Worm (Caenorhabditis elegans) whole organism, L4/young adult: ENCODE results near the gene aptf-2.
A peak's percentile ranks its signal among the peaks of the same experiment; 100 is the strongest.

Experiments
- W03F9.2 ChIP-seq: fragments of 150-350 bp; optimal IDR thresholded peaks from 2 replicates; lab custom pipeline; 2014; ENCODE audit warnings: missing biosample characterization, missing genetic modification characterization
- dao-5 ChIP-seq: sonication (generic microtip); optimal IDR thresholded peaks from 2 replicates; lab custom pipeline; 2016; ENCODE audit warnings: missing genotype, missing genetic modification characterization, moderate library complexity, missing compliant biosample characterization
- him-1 ChIP-seq: sonication (generic microtip); optimal IDR thresholded peaks from 2 replicates; lab custom pipeline; 2016; ENCODE audit warnings: missing genotype, missing genetic modification reagents, missing genetic modification characterization, missing compliant biosample characterization

The aptf-2 gene

ce11 chrIV:13408018-13408417, 7.8 kb downstream of the aptf-2 start, which contains the start of gene Y62E10A.19:
Gene Y62E10A.19 (minus strand): TSS chrIV:13408306.
- TF ChIP-seq dao-5 (tag; lab: Kevin White, UChicago) (no peak), him-1 (tag; lab: Kevin White, UChicago) (no peak), W03F9.2 (tag; lab: Kevin White, UChicago) (no peak)

DNA sequence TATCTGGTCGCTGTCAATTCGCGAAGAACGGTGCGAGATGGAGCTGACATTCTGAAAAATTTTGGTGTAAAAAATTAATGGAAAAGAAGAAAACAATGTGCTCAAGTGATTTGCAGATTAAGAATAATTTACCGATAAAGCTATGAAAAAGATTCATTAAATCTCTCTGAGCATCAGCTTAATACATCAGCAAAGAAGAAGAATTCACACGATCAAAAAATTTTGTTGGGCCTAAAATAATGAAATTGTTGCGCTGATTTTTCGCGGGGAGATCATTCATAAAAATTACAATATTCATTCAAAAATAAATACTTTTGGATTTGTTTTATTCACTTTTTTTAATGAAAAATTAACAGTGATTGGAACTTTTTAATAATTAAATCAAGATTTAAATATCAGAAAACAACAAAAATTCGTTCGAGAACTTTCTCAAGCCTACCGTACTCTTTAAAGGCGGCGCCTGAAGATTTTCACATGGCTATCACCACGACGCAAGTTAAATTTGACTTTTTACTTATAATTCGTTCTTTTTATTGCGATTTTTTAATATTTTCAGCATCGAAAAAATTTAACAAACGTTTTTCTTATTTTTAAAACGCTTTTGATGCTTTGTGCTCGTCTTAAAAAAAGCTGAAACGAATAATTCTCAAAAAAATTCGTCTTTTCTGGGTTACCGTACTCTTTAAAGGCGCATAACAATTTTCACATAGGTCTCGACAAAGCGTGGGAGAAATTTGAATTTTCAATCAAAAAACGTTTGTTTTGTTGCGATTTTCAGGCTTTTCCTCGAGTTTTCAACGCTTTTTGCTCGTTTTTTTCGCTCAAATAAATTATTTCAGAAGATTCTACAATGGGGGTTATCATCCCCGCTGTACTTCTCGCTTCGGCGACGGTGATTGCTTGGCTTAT, 15.1 kb downstream of the aptf-2 start, which contains the start of the genes memi-2 and cyp-31A5:
memi-2 (minus strand) TSS at position 51 of the 909 bp plus-strand sequence.
cyp-31A5 (plus strand) TSS at position 834 of the 909 bp plus-strand sequence.
- TF ChIP-seq dao-5 (tag; lab: Kevin White, UChicago), result no peak
- TF ChIP-seq him-1 (tag; lab: Kevin White, UChicago), result no peak
- no peak for TF ChIP-seq W03F9.2 (tag; lab: Kevin White, UChicago)

ce11 chrIV:13398728-13399127, 17.1 kb downstream of the aptf-2 start, which contains the start of gene Y62E10A.13:
Gene Y62E10A.13 (minus strand): TSS chrIV:13399053.
- no peak for TF ChIP-seq him-1 (tag; lab: Kevin White, UChicago)

DNA sequence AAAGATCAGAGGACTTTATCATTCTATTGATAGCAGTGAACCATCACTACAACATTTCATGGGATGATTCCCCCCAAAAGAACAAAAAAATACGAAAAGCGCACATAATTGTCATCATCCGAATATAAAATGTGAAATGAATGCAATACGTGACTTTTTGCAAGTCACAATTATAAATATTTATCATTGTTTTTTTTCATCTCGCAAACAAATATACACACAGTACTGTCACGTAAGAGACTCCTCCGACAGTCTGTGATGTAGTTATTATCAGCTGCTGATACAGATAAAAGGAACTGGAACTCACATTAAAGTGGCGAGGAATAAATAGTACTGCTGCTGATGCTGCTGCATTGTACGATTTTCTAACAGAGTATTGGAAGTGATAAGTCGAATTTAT, 19.5 kb downstream of the aptf-2 start:
- TF ChIP-seq dao-5 (tag; lab: Kevin White, UChicago) (no peak), W03F9.2 (tag; lab: Kevin White, UChicago) (no peak), him-1 (tag; lab: Kevin White, UChicago) (no peak)

DNA sequence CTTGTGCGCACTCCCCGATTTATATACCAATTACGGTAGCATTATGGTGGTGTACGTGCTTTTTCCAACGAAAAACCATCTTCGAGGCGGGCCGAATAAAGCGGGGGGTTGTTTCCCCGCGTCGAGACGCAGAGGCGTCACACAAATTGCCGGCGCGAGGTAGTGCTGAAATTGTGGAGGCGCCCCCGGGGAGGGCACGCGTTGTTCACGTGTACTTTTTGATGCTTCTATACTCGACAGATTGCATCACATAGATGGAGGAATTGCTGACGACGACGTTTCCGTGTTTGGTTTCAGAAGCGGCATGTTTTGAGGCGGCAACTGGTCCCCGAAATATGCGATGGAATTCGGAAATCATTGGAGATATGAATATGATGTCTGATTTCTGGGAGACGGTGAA, 20.6 kb downstream of the aptf-2 start:
- TF ChIP-seq W03F9.2 (tag; lab: Kevin White, UChicago) (no peak), him-1 (tag; lab: Kevin White, UChicago) (peak; percentile 67)

DNA sequence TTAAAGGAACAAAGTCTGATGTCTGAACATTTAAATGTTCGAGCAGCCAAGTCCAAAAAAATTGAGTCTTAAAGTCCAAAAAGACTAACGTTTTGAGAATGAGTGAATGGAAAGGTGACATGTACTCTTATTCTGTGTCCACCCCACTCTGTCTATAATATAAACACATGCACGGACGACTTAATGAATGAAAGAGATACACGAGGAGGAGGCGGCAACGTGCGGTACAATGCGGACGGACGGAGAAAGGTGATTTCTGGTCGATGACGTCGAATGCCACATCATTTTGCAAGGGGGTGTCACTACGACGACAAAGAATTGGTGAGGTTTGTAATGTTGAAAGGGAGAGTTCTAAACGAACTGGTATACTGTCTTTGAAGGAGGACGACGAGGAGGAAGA, 21.2 kb downstream of the aptf-2 start:
- TF ChIP-seq dao-5 (tag; lab: Kevin White, UChicago) (no peak), W03F9.2 (tag; lab: Kevin White, UChicago) (no peak), him-1 (tag; lab: Kevin White, UChicago) (no peak)

ce11 chrIV:13393246-13393716, 22.6 kb downstream of the aptf-2 start:
- TF ChIP-seq him-1 (tag; lab: Kevin White, UChicago) (no peak), dao-5 (tag; lab: Kevin White, UChicago) (no peak), W03F9.2 (tag; lab: Kevin White, UChicago) (peak; percentile 21)

DNA sequence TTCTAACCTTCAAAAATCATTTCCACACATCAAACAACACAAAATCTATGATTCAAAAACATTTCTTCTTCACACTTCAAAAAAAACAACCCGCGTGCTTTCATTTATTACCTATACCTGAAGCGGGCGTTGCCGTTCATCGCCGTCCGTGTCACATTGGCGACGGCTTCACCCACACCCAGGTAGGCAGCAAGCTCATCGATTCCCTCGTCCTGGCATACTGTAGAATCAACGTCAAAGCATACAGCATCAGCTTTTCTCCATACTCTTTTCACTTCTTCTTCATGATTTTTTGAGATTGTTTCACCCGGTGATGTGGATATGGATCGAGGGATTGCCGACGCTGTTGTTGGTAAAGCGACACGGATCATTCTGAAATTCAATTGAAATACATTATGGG, 23.6 kb downstream of the aptf-2 start:
- TF ChIP-seq him-1 (tag; lab: Kevin White, UChicago) (no peak), W03F9.2 (tag; lab: Kevin White, UChicago) (no peak), dao-5 (tag; lab: Kevin White, UChicago) (no peak)

DNA sequence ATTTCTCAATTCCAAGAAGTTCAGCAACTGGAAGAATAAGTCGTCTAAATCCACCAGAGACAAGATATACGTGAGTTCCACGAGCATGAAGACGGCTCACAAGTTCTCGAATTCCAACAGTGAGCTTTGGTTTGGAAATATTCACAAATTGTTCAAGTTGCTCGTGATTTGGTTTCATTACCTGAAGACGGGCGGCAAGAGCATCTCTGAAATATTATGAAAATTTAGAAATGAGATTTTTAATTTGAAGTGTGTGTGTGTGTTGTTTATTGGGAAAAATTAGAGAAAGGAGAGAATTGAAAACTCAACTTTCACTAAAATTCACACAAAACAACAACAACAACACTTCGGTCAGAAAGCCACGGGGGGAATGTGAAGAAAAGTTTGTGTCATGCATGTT, 25.1 kb downstream of the aptf-2 start:
- TF ChIP-seq him-1 (tag; lab: Kevin White, UChicago), result no peak
- no peak for TF ChIP-seq dao-5 (tag; lab: Kevin White, UChicago)
- TF ChIP-seq W03F9.2 (tag; lab: Kevin White, UChicago), result no peak

- TF ChIP-seq dao-5 (tag; lab: Kevin White, UChicago) (no peak), W03F9.2 (tag; lab: Kevin White, UChicago) (no peak), him-1 (tag; lab: Kevin White, UChicago) (no peak)
Measured at ce11 chrIV:13389237-13389636, 26.6 kb downstream of the aptf-2 start.

DNA sequence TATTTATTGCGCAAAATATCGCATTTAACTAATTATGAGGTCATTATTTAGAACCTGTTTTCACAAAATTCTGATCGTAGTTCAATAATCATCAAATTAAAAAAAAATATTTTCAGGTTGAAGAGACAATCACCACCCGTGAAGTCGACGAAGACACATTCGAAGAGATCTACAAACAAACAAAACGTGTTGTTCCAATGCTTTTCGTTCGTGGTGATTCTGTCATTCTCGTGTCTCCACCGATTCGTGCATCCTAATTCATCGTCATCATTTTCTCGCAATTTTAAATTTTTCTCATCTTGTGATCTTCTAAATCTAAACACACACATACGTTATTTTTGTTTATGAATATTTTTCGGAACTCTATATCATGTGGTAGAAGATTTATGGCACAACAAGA, 27.1 kb downstream of the aptf-2 start:
- TF ChIP-seq him-1 (tag; lab: Kevin White, UChicago) (peak; percentile 42), W03F9.2 (tag; lab: Kevin White, UChicago) (no peak)

ce11 chrIV:13386903-13387302, 28.9 kb downstream of the aptf-2 start, which contains the start of gene lsm-3:
Gene lsm-3 (plus strand): TSS chrIV:13387203.
- no peak for TF ChIP-seq dao-5 (tag; lab: Kevin White, UChicago)
- TF ChIP-seq W03F9.2 (tag; lab: Kevin White, UChicago), result no peak
- no peak for TF ChIP-seq him-1 (tag; lab: Kevin White, UChicago)

ce11 chrIV:13386043-13386442, 29.8 kb downstream of the aptf-2 start, which contains the start of the genes Y62E10A.20, Y62E10A.23 and mdt-9:
Gene Y62E10A.20 (minus strand): TSS chrIV:13386091.
Gene Y62E10A.23 (plus strand): TSS chrIV:13386324.
Gene mdt-9 (plus strand): TSS chrIV:13386380.
- TF ChIP-seq dao-5 (tag; lab: Kevin White, UChicago), result no peak
- TF ChIP-seq W03F9.2 (tag; lab: Kevin White, UChicago), result peak; percentile 85
- TF ChIP-seq him-1 (tag; lab: Kevin White, UChicago), result peak; percentile 22
